Fruit fly (Drosophila melanogaster) whole organism, embryonic: Measurements from ENCODE around the gene pHCl-1.
A peak's percentile ranks its signal among the peaks of the same experiment; 100 is the strongest.

ENCODE experiments used
- Ada2b ChIP-seq: fragments of 200-800 bp; sonication (Bioruptor generic); IDR thresholded peaks from 2 replicates; pipeline ENCODE4 v1.3.6; 2022; ENCODE audit warnings: missing biosample characterization, missing genetic modification characterization
- Atf6 ChIP-seq: fragments of 200-800 bp; sonication (Bioruptor generic); IDR thresholded peaks from 2 replicates; pipeline ENCODE4 v1.3.6; 2022; ENCODE audit warnings: missing biosample characterization, missing genetic modification characterization
- B-H1 ChIP-seq: fragments of 200-800 bp; sonication (Bioruptor generic); IDR thresholded peaks from 3 replicates; pipeline ENCODE4 v1.3.6; 2022; ENCODE audit warnings: missing biosample characterization, missing genetic modification characterization
- BtbVII ChIP-seq: fragments of 200-800 bp; sonication (Bioruptor generic); optimal IDR thresholded peaks from 3 replicates; lab custom pipeline; 2017; ENCODE audit warnings: missing biosample characterization, mild to moderate bottlenecking, missing genetic modification characterization
- CG11398 ChIP-seq: fragments of 200-800 bp; sonication (Bioruptor generic); optimal IDR thresholded peaks from 2 replicates; lab custom pipeline; 2016; ENCODE audit warnings: missing biosample characterization, missing genetic modification characterization
- CG12104 ChIP-seq: fragments of 200-800 bp; sonication (Bioruptor generic); optimal IDR thresholded peaks from 3 replicates; lab custom pipeline; 2016; ENCODE audit warnings: missing biosample characterization, missing genetic modification characterization
- CG12391 ChIP-seq: fragments of 200-800 bp; sonication (Bioruptor generic); optimal IDR thresholded peaks from 3 replicates; lab custom pipeline; 2018; ENCODE audit warnings: missing biosample characterization, mild to moderate bottlenecking, missing genetic modification characterization, moderate library complexity
- CG13424 ChIP-seq: fragments of 200-800 bp; sonication (Bioruptor generic); optimal IDR thresholded peaks from 2 replicates; lab custom pipeline; 2019; ENCODE audit warnings: missing biosample characterization, mild to moderate bottlenecking, missing genetic modification characterization, moderate library complexity
- CG14710 ChIP-seq: fragments of 200-800 bp; sonication (Bioruptor generic); optimal IDR thresholded peaks from 3 replicates; lab custom pipeline; 2019; ENCODE audit warnings: missing biosample characterization, mild to moderate bottlenecking, missing genetic modification characterization, moderate library complexity
- CG14965 ChIP-seq: fragments of 200-800 bp; sonication (Bioruptor generic); optimal IDR thresholded peaks from 2 replicates; lab custom pipeline; 2016; ENCODE audit warnings: missing biosample characterization, missing genetic modification characterization, borderline replicate concordance
- CG15601 ChIP-seq: fragments of 200-800 bp; sonication (Bioruptor generic); optimal IDR thresholded peaks from 3 replicates; lab custom pipeline; 2019; ENCODE audit warnings: missing biosample characterization, mild to moderate bottlenecking, missing genetic modification characterization, moderate library complexity
- CG17385 ChIP-seq: fragments of 200-800 bp; sonication (Bioruptor generic); optimal IDR thresholded peaks from 3 replicates; lab custom pipeline; 2018; ENCODE audit warnings: missing biosample characterization, mild to moderate bottlenecking, missing genetic modification characterization
- CG18619 ChIP-seq: fragments of 200-800 bp; sonication (Bioruptor generic); optimal IDR thresholded peaks from 3 replicates; lab custom pipeline; 2017; ENCODE audit warnings: missing biosample characterization, mild to moderate bottlenecking, missing genetic modification characterization
- CG42726 ChIP-seq: fragments of 200-800 bp; sonication (Bioruptor generic); IDR thresholded peaks from 2 replicates; pipeline ENCODE4 v1.3.6; 2022; ENCODE audit warnings: missing biosample characterization, missing genetic modification characterization; ENCODE audit not compliant: partially characterized antibody
- CG4328 ChIP-seq: fragments of 200-800 bp; sonication (Bioruptor generic); optimal IDR thresholded peaks from 3 replicates; lab custom pipeline; 2017; ENCODE audit warnings: missing biosample characterization, missing genetic modification reagents, missing genetic modification characterization
- CG4707 ChIP-seq: fragments of 200-800 bp; sonication (Bioruptor generic); optimal IDR thresholded peaks from 2 replicates; lab custom pipeline; 2018; ENCODE audit warnings: missing biosample characterization, mild to moderate bottlenecking, missing genetic modification characterization, moderate library complexity
- CG6654 ChIP-seq: fragments of 200-800 bp; sonication (Bioruptor generic); optimal IDR thresholded peaks from 2 replicates; lab custom pipeline; 2017; ENCODE audit warnings: missing biosample characterization, mild to moderate bottlenecking, missing genetic modification characterization
- CG8089 ChIP-seq: fragments of 200-800 bp; sonication (Bioruptor generic); optimal IDR thresholded peaks from 3 replicates; lab custom pipeline; 2016; ENCODE audit warnings: missing biosample characterization, missing genetic modification characterization
- CTCF ChIP-seq: fragments of 200-800 bp; sonication (Bioruptor generic); optimal IDR thresholded peaks from 2 replicates; lab custom pipeline; 2017; ENCODE audit warnings: missing biosample characterization, mild to moderate bottlenecking, missing genetic modification characterization, moderate library complexity
- Chrac-16 ChIP-seq: fragments of 200-800 bp; sonication (Bioruptor generic); optimal IDR thresholded peaks from 3 replicates; lab custom pipeline; 2016; ENCODE audit warnings: missing biosample characterization, missing genetic modification characterization
- CrebB ChIP-seq: fragments of 200-800 bp; sonication (Bioruptor generic); optimal IDR thresholded peaks from 3 replicates; lab custom pipeline; 2018; ENCODE audit warnings: missing biosample characterization, mild to moderate bottlenecking, missing genetic modification characterization
- Deaf1 ChIP-seq: fragments of 200-800 bp; optimal IDR thresholded peaks from 3 replicates; lab custom pipeline; 2019; ENCODE audit warnings: missing biosample characterization, mild to moderate bottlenecking, missing genetic modification characterization, moderate library complexity
- Hand ChIP-seq: fragments of 200-800 bp; sonication (Bioruptor generic); optimal IDR thresholded peaks from 2 replicates; lab custom pipeline; 2017; ENCODE audit warnings: mild to moderate bottlenecking, missing biosample characterization, missing genetic modification reagents, missing genetic modification characterization
- MBD-R2 ChIP-seq: fragments of 200-800 bp; sonication (Bioruptor generic); IDR thresholded peaks from 2 replicates; pipeline ENCODE4 v1.3.6; 2022; ENCODE audit warnings: missing biosample characterization, missing genetic modification characterization
- NC2α ChIP-seq: fragments of 200-800 bp; sonication (Bioruptor generic); optimal IDR thresholded peaks from 2 replicates; lab custom pipeline; 2016; ENCODE audit warnings: missing biosample characterization, missing genetic modification characterization
- NC2β ChIP-seq: fragments of 200-800 bp; sonication (Bioruptor generic); optimal IDR thresholded peaks from 2 replicates; lab custom pipeline; 2016; ENCODE audit warnings: missing biosample characterization, missing genetic modification characterization
- Rfx ChIP-seq: fragments of 200-800 bp; sonication (Bioruptor generic); IDR thresholded peaks from 2 replicates; pipeline ENCODE4 v1.3.6; 2022; ENCODE audit warnings: missing biosample characterization, missing genetic modification characterization
- Stat92E ChIP-seq, 3 experiments: fragments of >200 bp in 2 of 3; fragments of 200-800 bp in 1 of 3; sonication (Bioruptor generic) in 1 of 3; optimal IDR thresholded peaks; 2 replicates each; lab custom pipeline; 2017 to 2019; ENCODE audit warnings: missing biosample characterization in 3 of 3, missing genetic modification characterization in 3 of 3, mild to moderate bottlenecking in 1 of 3, moderate library complexity in 1 of 3
- al ChIP-seq: fragments of 200-800 bp; sonication (Bioruptor generic); IDR thresholded peaks from 2 replicates; pipeline ENCODE4 v1.3.6; 2022; ENCODE audit warnings: missing biosample characterization, missing genetic modification characterization
- br ChIP-seq: fragments of >200 bp; optimal IDR thresholded peaks from 2 replicates; lab custom pipeline; 2017
- cg ChIP-seq: fragments of 200-800 bp; sonication (Bioruptor generic); optimal IDR thresholded peaks from 3 replicates; lab custom pipeline; 2019; ENCODE audit warnings: missing biosample characterization, mild to moderate bottlenecking, missing genetic modification characterization, moderate library complexity
- fd96Cb ChIP-seq: fragments of 200-800 bp; sonication (Bioruptor generic); optimal IDR thresholded peaks from 2 replicates; lab custom pipeline; 2018; ENCODE audit warnings: missing biosample characterization, mild to moderate bottlenecking, missing genetic modification characterization, moderate library complexity
- fu2 ChIP-seq: fragments of 200-800 bp; sonication (Bioruptor generic); optimal IDR thresholded peaks from 2 replicates; lab custom pipeline; 2016; ENCODE audit warnings: missing biosample characterization, missing genetic modification characterization
- gcm2 ChIP-seq: fragments of 200-800 bp; sonication (Bioruptor generic); optimal IDR thresholded peaks from 2 replicates; lab custom pipeline; 2016; ENCODE audit warnings: missing biosample characterization, missing genetic modification characterization
- grau ChIP-seq: fragments of 200-800 bp; optimal IDR thresholded peaks from 3 replicates; lab custom pipeline; 2019; ENCODE audit warnings: missing biosample characterization, mild to moderate bottlenecking, missing genetic modification characterization, moderate library complexity
- gro ChIP-seq: fragments of 200-800 bp; sonication (Bioruptor generic); optimal IDR thresholded peaks from 2 replicates; lab custom pipeline; 2016; ENCODE audit warnings: missing biosample characterization, missing genetic modification characterization
- hkb ChIP-seq, 2 experiments: fragments of 200-800 bp in 1 of 2; fragments of >200 bp in 1 of 2; sonication (Bioruptor generic) in 1 of 2; IDR thresholded peaks in 1 of 2; optimal IDR thresholded peaks in 1 of 2; 2 replicates each; pipeline versions ENCODE4 v1.3.6 to Lab custom; 2017 to 2022; ENCODE audit warnings: missing biosample characterization in 1 of 2, missing genetic modification characterization in 1 of 2
- inv ChIP-seq: fragments of 200-800 bp; sonication (Bioruptor generic); IDR thresholded peaks from 2 replicates; pipeline ENCODE4 v1.3.6; 2022; ENCODE audit warnings: missing biosample characterization, missing genetic modification characterization; ENCODE audit not compliant: partially characterized antibody
- jigr1 ChIP-seq: fragments of 200-800 bp; sonication (Bioruptor generic); IDR thresholded peaks from 3 replicates; pipeline ENCODE4 v1.3.6; 2022; ENCODE audit warnings: missing biosample characterization, missing genetic modification characterization
- jumu ChIP-seq: fragments of 200-800 bp; sonication (Bioruptor generic); optimal IDR thresholded peaks from 3 replicates; lab custom pipeline; 2016; ENCODE audit warnings: missing biosample characterization, missing genetic modification characterization
- kah ChIP-seq: fragments of 200-800 bp; sonication (Bioruptor generic); optimal IDR thresholded peaks from 2 replicates; lab custom pipeline; 2018; ENCODE audit warnings: missing biosample characterization, mild to moderate bottlenecking, missing genetic modification characterization
- maf-S ChIP-seq: fragments of 200-800 bp; sonication (Bioruptor generic); optimal IDR thresholded peaks from 2 replicates; lab custom pipeline; 2016; ENCODE audit warnings: missing biosample characterization, missing genetic modification characterization
- mirr ChIP-seq: fragments of 200-800 bp; sonication (Bioruptor generic); optimal IDR thresholded peaks from 3 replicates; lab custom pipeline; 2018; ENCODE audit warnings: missing biosample characterization, mild to moderate bottlenecking, missing genetic modification characterization
- nau ChIP-seq: fragments of 200-800 bp; sonication (Bioruptor generic); optimal IDR thresholded peaks from 3 replicates; lab custom pipeline; 2017; ENCODE audit warnings: missing biosample characterization, mild to moderate bottlenecking, missing genetic modification characterization, missing genetic modification reagents
- nerfin-1 ChIP-seq: fragments of 200-800 bp; sonication (Bioruptor generic); optimal IDR thresholded peaks from 3 replicates; lab custom pipeline; 2019; ENCODE audit warnings: missing biosample characterization, mild to moderate bottlenecking, missing genetic modification characterization, moderate library complexity
- oc ChIP-seq: fragments of 200-800 bp; sonication (Bioruptor generic); optimal IDR thresholded peaks from 2 replicates; lab custom pipeline; 2018; ENCODE audit warnings: missing biosample characterization, mild to moderate bottlenecking, missing genetic modification characterization, moderate library complexity
- scrt ChIP-seq: fragments of 200-800 bp; sonication (Bioruptor generic); optimal IDR thresholded peaks from 2 replicates; lab custom pipeline; 2018; ENCODE audit warnings: missing biosample characterization, mild to moderate bottlenecking, missing genetic modification characterization, moderate library complexity
- so ChIP-seq: fragments of 200-800 bp; sonication (Bioruptor generic); IDR thresholded peaks from 3 replicates; pipeline ENCODE4 v1.3.6; 2022; ENCODE audit warnings: missing biosample characterization, missing genetic modification characterization

The pHCl-1 gene

DNA sequence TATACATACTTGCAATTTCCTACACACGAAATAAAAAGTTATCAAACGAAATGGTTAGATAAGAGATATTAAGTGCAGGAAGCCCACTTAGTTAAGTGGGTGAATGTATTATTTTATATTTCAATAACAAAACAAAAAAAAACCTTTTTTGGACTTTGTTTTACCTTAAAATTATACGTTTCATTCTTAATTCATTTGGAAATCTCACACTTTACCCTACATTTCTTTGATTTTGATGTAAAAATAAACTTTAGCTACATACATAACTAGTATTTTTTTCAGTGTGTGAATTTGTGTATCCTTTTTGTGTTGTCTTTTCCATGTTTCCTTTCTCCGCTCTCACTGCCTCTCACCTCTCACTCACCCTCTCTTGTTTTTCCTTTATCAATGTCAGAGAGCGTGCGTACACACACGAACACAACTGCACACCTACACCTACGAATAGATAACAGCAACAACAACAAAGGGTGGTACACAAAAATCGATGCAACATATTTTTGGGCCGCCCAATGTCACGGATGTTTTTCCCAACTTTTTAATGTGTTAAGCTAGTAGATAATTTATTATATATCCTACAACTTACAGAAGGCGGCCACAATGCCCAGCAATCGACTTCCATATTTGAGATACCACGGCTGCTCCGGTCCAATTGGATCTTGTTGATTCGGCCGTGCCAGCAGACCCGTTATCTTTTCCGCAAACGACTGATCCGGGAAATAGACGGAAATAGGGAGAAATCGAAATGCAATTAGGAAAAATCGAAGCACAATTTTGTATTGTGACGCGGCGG, 83.3 kb downstream of the pHCl-1 start (continued):
- peak; percentile 41 for TF ChIP-seq NC2β (GFP tag; lab: Kevin White, UChicago)
- no peak for TF ChIP-seq hkb (optimal IDR thresholded peaks at IDR 0.05; lab: Kevin White, UChicago)
- peak; percentile 73 for TF ChIP-seq hkb (GFP tag; IDR thresholded peaks at IDR 0.05; lab: Robert Waterston, UW)
- TF ChIP-seq grau (tag; lab: Kevin White, UChicago): peak; percentile 75
- TF ChIP-seq CG6654 (GFP tag; lab: Kevin White, UChicago): peak; percentile 23
- TF ChIP-seq br (lab: Kevin White, UChicago): no peak
- TF ChIP-seq Chrac-16 (GFP tag; lab: Kevin White, UChicago): peak; percentile 65
- peak; percentile 84 for TF ChIP-seq CG12391 (tag; lab: Kevin White, UChicago)
- peak; percentile 44 for TF ChIP-seq gcm2
- TF ChIP-seq Ada2b (GFP tag; lab: Robert Waterston, UW): peak; percentile 57
- TF ChIP-seq oc (tag; lab: Kevin White, UChicago): no peak
- peak; percentile 8 for TF ChIP-seq gro (GFP tag; lab: Kevin White, UChicago)
- peak; percentile 19 for TF ChIP-seq kah (GFP tag; lab: Kevin White, UChicago)
- TF ChIP-seq jumu (GFP tag; lab: Kevin White, UChicago): peak; percentile 19
- no peak for TF ChIP-seq NC2α
- TF ChIP-seq CG17385 (GFP tag; lab: Kevin White, UChicago): peak; percentile 67
- peak; percentile 65 for TF ChIP-seq CG14710 (tag; lab: Kevin White, UChicago)
- TF ChIP-seq CG14965 (GFP tag; lab: Kevin White, UChicago): peak; percentile 24
- TF ChIP-seq CG4328 (GFP tag; lab: Kevin White, UChicago): peak; percentile 65
- no peak for TF ChIP-seq CG42726
- peak; percentile 36; the same call in 1 of the 3 replicates for TF ChIP-seq B-H1 (GFP tag; lab: Robert Waterston, UW)
- TF ChIP-seq nau: peak; percentile 36
- TF ChIP-seq CTCF: peak; percentile 21
- TF ChIP-seq scrt (GFP tag; lab: Kevin White, UChicago): peak; percentile 54
- peak; percentile 48; the same call in 1 of the 2 replicates for TF ChIP-seq Atf6 (GFP tag; lab: Robert Waterston, UW)
- peak; percentile 42; the same call in 1 of the 2 replicates for TF ChIP-seq al (GFP tag; lab: Robert Waterston, UW)
- peak; percentile 63; the same call in 1 of the 2 replicates for TF ChIP-seq Rfx (GFP tag; lab: Robert Waterston, UW)
- TF ChIP-seq MBD-R2 (GFP tag; lab: Robert Waterston, UW): no peak; the same call in 1 of the 2 replicates
- TF ChIP-seq CG11398 (GFP tag; lab: Kevin White, UChicago): peak; percentile 59
- no peak for TF ChIP-seq CG4707
- no peak for TF ChIP-seq mirr (GFP tag; lab: Kevin White, UChicago)
- TF ChIP-seq fu2 (GFP tag; lab: Kevin White, UChicago): peak; percentile 22
- peak; percentile 27 for TF ChIP-seq CG8089 (GFP tag; lab: Kevin White, UChicago)
- TF ChIP-seq Hand (GFP tag; lab: Kevin White, UChicago): peak; percentile 85
- TF ChIP-seq CrebB (tag; lab: Kevin White, UChicago): peak; percentile 58
- TF ChIP-seq jigr1 (GFP tag; lab: Robert Waterston, UW): no peak
- TF ChIP-seq so (GFP tag; lab: Robert Waterston, UW): 0 out of 3 replicates have a peak, but pooled peaks have one; percentile 63
- peak; percentile 96 for TF ChIP-seq cg (GFP tag; lab: Kevin White, UChicago)
- TF ChIP-seq Stat92E (GFP tag; optimal IDR thresholded peaks at IDR 0.05; lab: Kevin White, UChicago): peak in 1 of 3 experiments; percentile 34
- peak; percentile 71 for TF ChIP-seq fd96Cb (tag; lab: Kevin White, UChicago)
- TF ChIP-seq CG12104 (GFP tag; lab: Kevin White, UChicago): peak; percentile 21
- TF ChIP-seq nerfin-1 (tag; lab: Kevin White, UChicago): peak; percentile 67
- peak; percentile 44 for TF ChIP-seq maf-S
- peak; percentile 74 for TF ChIP-seq CG18619 (GFP tag; lab: Kevin White, UChicago)
- TF ChIP-seq BtbVII: peak; percentile 73
- TF ChIP-seq Deaf1: peak; percentile 38
- TF ChIP-seq CG13424: peak; percentile 78
- TF ChIP-seq CG15601 (tag; lab: Kevin White, UChicago): peak; percentile 51
- TF ChIP-seq inv (GFP tag; lab: Robert Waterston, UW): no peak
